Fruit fly (Drosophila melanogaster) S2 (cell line): ENCODE data around the gene Tsp66E.

ENCODE experiments used
- CG8478 ChIP-seq: fragments of >200 bp; optimal IDR thresholded peaks from 2 replicates; lab custom pipeline; 2018
- CTCF ChIP-seq, 2 experiments: fragments of >200 bp; optimal IDR thresholded peaks; 2 replicates each; lab custom pipeline; 2018

- TF ChIP-seq CTCF (optimal IDR thresholded peaks at IDR 0.05; lab: Kevin White, UChicago): no peak
- TF ChIP-seq CG8478: no peak
These were observed 41.8 kb upstream of the Tsp66E start for dm6 chr3L:8870547-8870946.
